Fruit fly (Drosophila melanogaster) ovary, adult (tissue): Measurements from ENCODE around the gene Schip1.

ENCODE experiments used
- CG17801 ChIP-seq: fragments of 200-800 bp; optimal IDR thresholded peaks from 2 replicates; lab custom pipeline; 2019; ENCODE audit warnings: missing biosample characterization, mild to moderate bottlenecking, missing genetic modification characterization, moderate library complexity; ENCODE audit not compliant: partially characterized antibody

Gene Schip1

DNA sequence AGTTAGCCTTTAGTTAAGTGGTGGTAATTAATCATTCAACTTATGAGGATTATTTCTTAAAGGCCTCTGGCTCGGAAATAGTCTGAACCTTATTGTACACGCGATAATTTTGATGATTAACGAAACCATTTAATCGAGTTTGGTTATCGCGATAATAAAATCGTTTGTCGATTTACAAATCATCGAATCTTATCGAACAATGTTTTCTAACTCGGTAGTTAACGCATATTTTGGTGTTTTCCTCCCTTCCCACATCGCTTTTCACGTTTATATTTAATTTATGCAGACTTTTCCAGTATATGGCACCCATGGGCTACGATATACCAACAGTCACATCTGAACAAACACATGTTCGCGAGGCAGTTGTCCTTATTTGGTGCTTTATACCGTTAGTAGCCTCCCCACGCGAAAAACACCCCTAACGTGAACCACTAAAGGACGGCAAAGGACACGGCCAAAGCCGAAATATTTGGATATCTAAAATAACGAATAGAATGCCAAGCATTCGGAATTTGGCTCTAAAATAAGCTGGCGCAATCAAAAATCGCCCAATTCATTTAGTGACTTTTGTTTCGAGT lies 13.2 kb upstream of the Schip1 start, which contains the start of gene Frmd5:
TSS of gene Frmd5 (plus strand) at position 414 of the 578 bp plus-strand sequence.
- TF ChIP-seq CG17801 (GFP tag; lab: Kevin White, UChicago): no peak

DNA sequence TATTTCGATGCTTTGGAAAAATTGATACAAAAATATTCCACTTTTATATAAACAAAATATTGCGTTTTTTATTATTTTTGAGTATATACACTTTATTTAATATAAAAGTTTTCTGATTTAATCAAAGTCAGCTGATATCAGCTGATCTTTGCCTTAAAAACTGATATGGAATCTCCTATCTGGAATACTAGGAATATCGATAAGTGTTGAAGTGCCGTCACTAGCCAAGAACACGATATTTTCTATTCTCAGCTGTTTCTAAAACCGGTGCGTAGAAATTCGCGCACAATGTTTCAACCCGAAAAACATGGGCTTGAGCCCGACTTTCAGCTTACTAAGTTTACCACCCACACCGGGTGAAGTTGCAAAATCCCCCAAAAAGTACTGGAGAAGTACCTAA lies 11.6 kb upstream of the Schip1 start, which contains the start of gene Sps2:
TSS of gene Sps2 (plus strand) at position 124 of the 400 bp plus-strand sequence.
- TF ChIP-seq CG17801 (GFP tag; lab: Kevin White, UChicago): peak; percentile 33

DNA sequence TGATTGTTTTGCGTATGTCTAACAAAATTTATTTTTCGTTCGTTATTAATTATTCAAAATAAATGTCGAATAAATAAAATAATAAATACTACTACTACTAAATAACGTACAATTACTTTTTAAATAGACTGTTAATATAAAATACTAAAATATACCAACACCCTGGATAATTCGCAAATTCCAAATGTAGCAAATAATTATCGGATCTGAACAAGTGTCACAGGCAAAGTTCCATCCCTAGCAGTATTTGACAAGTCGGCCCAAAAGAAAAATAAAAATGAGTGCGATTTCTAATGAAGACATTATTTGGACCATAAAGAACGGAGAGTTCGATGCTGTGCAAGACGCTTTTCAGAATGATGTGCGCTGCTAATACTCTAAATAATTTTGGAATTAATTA lies 10.5 kb upstream of the Schip1 start, which contains the start of gene CG31715:
TSS of gene CG31715 (plus strand) at position 212 of the 400 bp plus-strand sequence.
- peak; percentile 33 for TF ChIP-seq CG17801 (GFP tag; lab: Kevin White, UChicago)

dm6 chr2L:10339841-10340240 lies 8.9 kb upstream of the Schip1 start:
- no peak for TF ChIP-seq CG17801 (GFP tag; lab: Kevin White, UChicago)

DNA sequence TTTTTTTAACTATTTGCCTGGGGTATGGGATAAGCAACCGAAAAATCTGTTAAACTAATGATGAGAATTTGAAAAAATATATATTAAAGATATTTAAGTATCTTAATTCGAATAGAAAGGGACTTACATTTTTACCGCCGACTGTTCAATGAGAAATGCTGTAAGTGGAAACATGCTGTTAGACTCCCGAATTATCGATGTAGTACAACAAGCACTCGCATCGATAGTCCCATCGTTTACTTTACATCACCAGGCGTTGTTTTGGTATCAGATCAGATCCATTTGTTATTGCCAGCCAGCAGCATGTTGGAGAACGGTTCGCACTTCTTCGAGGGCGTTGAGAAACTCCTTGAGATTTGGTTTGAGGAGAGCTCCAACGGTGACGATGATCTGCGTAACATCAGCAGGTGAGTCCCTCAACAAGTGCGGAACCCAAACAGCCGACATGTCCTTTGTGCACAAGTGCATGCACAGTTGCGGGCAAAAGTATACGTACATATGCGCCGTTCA lies 8.4 kb upstream of the Schip1 start, which contains the start of gene SamDC:
TSS of gene SamDC (plus strand) at position 246 of the 510 bp plus-strand sequence.
- peak; percentile 54 for TF ChIP-seq CG17801 (GFP tag; lab: Kevin White, UChicago)

DNA sequence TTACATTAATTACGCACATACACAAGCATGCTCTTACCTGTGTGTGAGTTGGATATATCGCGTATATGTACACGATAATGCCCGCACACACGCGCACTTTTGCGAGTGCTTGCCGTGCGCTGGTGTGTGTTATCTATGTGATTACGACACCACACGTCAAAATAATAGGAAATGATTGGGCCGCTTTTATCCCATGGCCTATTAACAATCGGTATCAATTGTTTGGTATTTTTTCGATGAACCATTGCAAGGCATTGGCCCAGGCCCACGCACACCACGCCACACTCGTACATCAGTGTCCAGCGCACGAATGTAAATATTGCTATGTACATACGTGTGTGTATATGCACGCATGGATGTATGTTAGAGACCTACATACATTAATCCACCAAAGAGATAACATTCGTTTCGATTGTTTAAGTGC lies 4.0 kb upstream of the Schip1 start:
- peak; percentile 46 for TF ChIP-seq CG17801 (GFP tag; lab: Kevin White, UChicago)

DNA sequence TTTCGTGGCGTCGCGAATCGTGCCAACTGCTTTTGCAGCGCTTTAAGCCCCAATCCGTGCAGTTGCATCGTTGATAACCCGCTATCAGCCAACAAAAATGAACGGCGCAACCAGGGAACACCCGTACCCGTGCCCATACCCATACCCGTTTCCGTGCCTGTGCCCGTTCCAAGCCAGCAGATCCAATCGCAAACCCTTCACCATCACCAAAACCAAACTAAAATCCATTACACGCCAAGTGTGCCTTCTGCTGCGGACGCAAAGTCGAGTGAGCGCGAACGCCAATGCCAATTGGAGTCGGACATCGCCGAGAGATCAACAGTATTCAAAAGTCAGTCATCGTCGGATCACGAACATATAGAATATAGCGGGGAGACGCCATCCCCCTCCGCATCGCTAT lies 3.3 kb upstream of the Schip1 start:
- no peak for TF ChIP-seq CG17801 (GFP tag; lab: Kevin White, UChicago)

- TF ChIP-seq CG17801 (GFP tag; lab: Kevin White, UChicago): no peak
Observed at dm6 chr2L:10333091-10333991, 2.4 kb upstream of the Schip1 start, which contains the start of gene GATAd. TSS of gene GATAd (plus strand) at chr2L:10333734.

dm6 chr2L:10327790-10328189 lies 3.1 kb downstream of the Schip1 start, which contains the start of gene RnrL:
TSS of gene RnrL (minus strand) at chr2L:10327943.
- TF ChIP-seq CG17801 (GFP tag; lab: Kevin White, UChicago): no peak

- TF ChIP-seq CG17801 (GFP tag; lab: Kevin White, UChicago): no peak
Observed at dm6 chr2L:10322773-10323487, 8.0 kb downstream of the Schip1 start, which contains the start of gene CG5381. TSS of gene CG5381 (minus strand) at chr2L:10323102.

DNA sequence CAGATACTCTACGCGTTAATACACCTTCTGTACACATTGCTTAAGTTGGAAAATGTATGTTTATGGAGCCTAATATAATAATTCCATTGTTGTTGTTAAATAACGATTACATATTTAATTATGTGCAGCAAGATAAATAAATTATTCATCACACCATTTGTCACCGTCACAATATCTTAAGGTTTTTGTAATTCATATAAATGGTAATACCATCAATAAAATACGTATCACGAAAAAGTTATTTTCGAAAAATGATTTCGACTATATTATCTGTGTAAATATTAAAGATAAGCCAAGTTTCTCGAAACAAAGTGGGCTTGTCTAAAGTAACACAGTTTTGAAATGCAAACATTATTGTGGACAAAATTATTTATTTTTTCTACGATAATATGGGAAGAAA lies 8.7 kb downstream of the Schip1 start, which contains the start of gene CG4995:
TSS of gene CG4995 (plus strand) at position 301 of the 400 bp plus-strand sequence.
- TF ChIP-seq CG17801 (GFP tag; lab: Kevin White, UChicago): no peak

DNA sequence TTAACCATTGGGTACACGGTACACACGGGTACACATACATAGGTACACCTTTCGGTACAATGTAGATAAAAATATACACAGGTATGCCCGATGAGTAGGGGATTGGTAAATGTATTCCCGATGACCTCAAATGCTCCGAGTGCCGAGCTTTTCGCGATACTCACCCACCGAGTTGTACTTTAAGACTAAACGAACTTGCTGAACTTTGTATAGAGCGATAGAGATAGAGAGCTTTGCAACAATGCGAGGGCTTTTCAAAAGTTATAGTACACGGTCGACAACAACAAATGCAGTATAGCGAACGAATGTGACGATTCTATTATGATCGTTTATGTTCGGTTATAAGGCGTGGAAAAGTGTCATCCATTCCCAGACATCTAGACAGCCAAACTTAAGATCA lies 9.3 kb downstream of the Schip1 start:
- peak; percentile 75 for TF ChIP-seq CG17801 (GFP tag; lab: Kevin White, UChicago)

DNA sequence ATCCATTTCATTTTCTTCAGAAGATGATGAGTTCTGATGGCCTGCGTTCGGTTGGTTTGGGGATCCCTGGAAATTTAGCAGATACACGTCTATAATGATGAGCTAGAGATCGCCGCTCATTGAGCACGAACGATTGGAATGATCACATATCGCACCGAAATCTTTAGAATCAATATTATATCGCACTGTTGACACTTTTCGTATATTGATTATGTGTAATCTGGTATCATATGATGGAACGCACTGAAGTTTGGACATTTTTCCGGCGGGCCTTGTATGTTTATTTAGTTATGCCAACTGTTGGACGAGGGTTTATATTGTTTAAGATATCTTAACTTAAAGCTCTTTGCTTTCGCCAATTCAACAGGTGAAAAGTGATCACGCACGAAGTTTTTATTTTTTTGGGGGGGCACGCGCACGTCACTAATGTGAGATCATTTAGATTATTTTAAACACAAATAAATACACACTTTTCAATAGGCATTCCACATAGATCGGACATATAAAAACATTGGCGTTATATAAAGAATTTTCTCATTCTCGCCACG lies 9.8 kb downstream of the Schip1 start:
- no peak for TF ChIP-seq CG17801 (GFP tag; lab: Kevin White, UChicago)

DNA sequence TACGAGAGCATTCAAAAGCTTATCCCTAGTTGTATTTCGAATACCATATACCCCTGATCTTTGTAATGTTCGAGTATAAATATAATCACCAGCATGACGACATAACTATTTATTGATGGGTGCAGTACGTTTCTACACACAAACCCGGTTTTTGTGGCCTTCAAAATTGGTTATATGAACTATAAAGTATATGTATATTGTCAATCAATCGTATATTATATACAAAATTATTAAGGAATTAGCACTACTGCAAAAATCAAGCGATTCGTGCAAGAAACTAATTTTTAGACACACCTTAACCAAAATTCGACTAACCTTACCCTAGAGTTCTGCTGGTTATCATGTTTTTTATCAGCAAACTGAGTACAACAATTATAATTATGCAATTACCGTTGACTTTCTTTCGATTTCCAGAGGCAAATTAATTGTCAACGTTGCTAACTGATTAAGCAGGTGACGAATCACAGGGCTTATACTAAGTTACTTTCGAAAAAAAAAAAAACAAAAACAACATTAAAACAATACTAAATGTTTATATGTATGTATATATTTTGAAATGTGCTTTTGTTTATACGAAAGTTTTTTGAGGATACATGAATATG lies 10.6 kb downstream of the Schip1 start:
- no peak for TF ChIP-seq CG17801 (GFP tag; lab: Kevin White, UChicago)
